Worm (Caenorhabditis elegans): ENCODE measurements around the gene F49E2.5.

F49E2.5 gene

ce11 chrX:9602625-9603024 lies 59.2 kb downstream of the F49E2.5 start (continued):
- no peak for TF ChIP-seq ceh-28 (tag; optimal IDR thresholded peaks at IDR 0.05)
- no peak for TF ChIP-seq set-16 (GFP tag; IDR thresholded peaks at IDR 0.05)
- no peak for TF ChIP-seq fos-1 (tag; optimal IDR thresholded peaks at IDR 0.05)

ce11 chrX:9603180-9603579 lies 59.7 kb downstream of the F49E2.5 start:
- TF ChIP-seq nhr-6 (tag; optimal IDR thresholded peaks at IDR 0.05) (no peak), spr-3 (GFP tag; optimal IDR thresholded peaks at IDR 0.05) (no peak), lin-38 (GFP tag; IDR thresholded peaks at IDR 0.05) (no peak), unc-62 (GFP tag; optimal IDR thresholded peaks at IDR 0.05 in 1 of 2) (peak in 1 of 2 experiments; percentile 96), unc-62 (tag; optimal IDR thresholded peaks at IDR 0.05) (no peak), ctbp-1 (GFP tag; IDR thresholded peaks at IDR 0.05) (no peak)

DNA sequence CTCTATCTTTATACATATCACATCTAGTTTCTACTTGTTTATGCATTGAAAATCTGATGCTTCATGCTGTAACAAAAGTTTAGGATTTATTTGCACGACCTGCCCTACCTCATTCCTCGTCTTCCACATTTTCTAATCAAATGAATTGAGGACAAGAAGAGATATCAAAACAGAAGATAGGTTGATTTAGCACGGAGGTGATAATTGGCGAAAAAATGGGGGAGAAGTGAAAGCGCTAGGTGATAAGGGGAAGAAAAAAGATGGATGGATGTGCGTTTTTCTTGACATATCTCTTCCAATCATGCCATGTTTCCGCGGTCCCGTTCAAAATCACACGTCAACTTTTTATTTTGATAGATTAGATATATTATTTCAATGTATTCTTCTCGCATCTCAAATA lies 64.7 kb downstream of the F49E2.5 start:
- no peak for TF ChIP-seq nhr-48 (tag; optimal IDR thresholded peaks at IDR 0.05)
- TF ChIP-seq daf-16 (GFP tag; optimal IDR thresholded peaks at IDR 0.05): peak in 1 of 2 experiments; percentile 7
- no peak for TF ChIP-seq daf-16 (tag; optimal IDR thresholded peaks at IDR 0.05)
- TF ChIP-seq ceh-82 (tag; optimal IDR thresholded peaks at IDR 0.05): no peak
- TF ChIP-seq skn-1 (tag; optimal IDR thresholded peaks at IDR 0.05): no peak
- TF ChIP-seq nhr-11 (tag; optimal IDR thresholded peaks at IDR 0.05): peak; percentile 29
- TF ChIP-seq nhr-28 (tag; optimal IDR thresholded peaks at IDR 0.05): peak; percentile 32
- 0 out of 2 replicates have a peak, but pooled peaks have one; percentile 8 for TF ChIP-seq tra-1 (GFP tag; IDR thresholded peaks at IDR 0.05)
- peak; percentile 38 for TF ChIP-seq aha-1 (tag)
- no peak for TF ChIP-seq rbr-2 (tag; optimal IDR thresholded peaks at IDR 0.05)

- TF ChIP-seq fkh-10 (GFP tag; optimal IDR thresholded peaks at IDR 0.05) (peak; percentile 80), ceh-28 (tag; optimal IDR thresholded peaks at IDR 0.05) (no peak)
Measured at ce11 chrX:9610040-9610613, 66.7 kb downstream of the F49E2.5 start, which contains the start of gene C11E4.6. C11E4.6 (plus strand) TSS chrX:9610563.

Data from whole organism, L4 larva.